Fruit fly (Drosophila melanogaster): ENCODE data around the gene CG9988.

The CG9988 gene

dm6 chr3R:28654596-28654995 lies 18.4 kb downstream of the CG9988 start:
- TF ChIP-seq psq (GFP tag; optimal IDR thresholded peaks at IDR 0.05): no peak
- TF ChIP-seq Vsx2 (GFP tag; optimal IDR thresholded peaks at IDR 0.05; ENCODE audit: partially characterized antibody): no peak
- TF ChIP-seq br (GFP tag; optimal IDR thresholded peaks at IDR 0.05): no peak
- no peak for TF ChIP-seq h (GFP tag; optimal IDR thresholded peaks at IDR 0.05)
- TF ChIP-seq sv (GFP tag; optimal IDR thresholded peaks at IDR 0.05): no peak
- TF ChIP-seq woc (GFP tag; optimal IDR thresholded peaks at IDR 0.05): no peak
- no peak for TF ChIP-seq CG32264 (GFP tag; optimal IDR thresholded peaks at IDR 0.05)
- no peak for TF ChIP-seq Hnf4 (GFP tag; optimal IDR thresholded peaks at IDR 0.05)
- TF ChIP-seq Rel (GFP tag; optimal IDR thresholded peaks at IDR 0.05): no peak
- TF ChIP-seq Rel (tag; optimal IDR thresholded peaks at IDR 0.05): no peak

dm6 chr3R:28656127-28656715 lies 20.0 kb downstream of the CG9988 start:
- TF ChIP-seq HLH106 (tag; optimal IDR thresholded peaks at IDR 0.05) (peak; percentile 28), dmrt93B (GFP tag; optimal IDR thresholded peaks at IDR 0.05) (no peak), ey (GFP tag; optimal IDR thresholded peaks at IDR 0.05) (peak; percentile 9), CG32264 (GFP tag; optimal IDR thresholded peaks at IDR 0.05) (no peak), rgr (GFP tag; optimal IDR thresholded peaks at IDR 0.05) (peak; percentile 16), h (GFP tag; optimal IDR thresholded peaks at IDR 0.05) (peak; percentile 25), OdsH (GFP tag; optimal IDR thresholded peaks at IDR 0.05) (peak; percentile 20), fru (GFP tag; optimal IDR thresholded peaks at IDR 0.05) (peak; percentile 15)

dm6 chr3R:28662956-28663355 lies 26.7 kb downstream of the CG9988 start:
- TF ChIP-seq dl (GFP tag; optimal IDR thresholded peaks at IDR 0.05; ENCODE audit: insufficient read depth in 1 of 2, partially characterized antibody in 2 of 2) (no peak), Mio (GFP tag; optimal IDR thresholded peaks at IDR 0.05) (no peak), fru (GFP tag; optimal IDR thresholded peaks at IDR 0.05) (no peak), Dif (GFP tag; optimal IDR thresholded peaks at IDR 0.05; ENCODE audit: partially characterized antibody) (no peak), Hnf4 (GFP tag; optimal IDR thresholded peaks at IDR 0.05) (no peak), Jra (GFP tag; optimal IDR thresholded peaks at IDR 0.05) (no peak), Hr83 (GFP tag; optimal IDR thresholded peaks at IDR 0.05; ENCODE audit: poor library complexity, severe bottlenecking) (no peak), CG32264 (GFP tag; optimal IDR thresholded peaks at IDR 0.05) (no peak), Dfd (GFP tag; optimal IDR thresholded peaks at IDR 0.05) (no peak), sv (GFP tag; optimal IDR thresholded peaks at IDR 0.05) (no peak), br (GFP tag; optimal IDR thresholded peaks at IDR 0.05) (no peak), Sp1 (GFP tag; optimal IDR thresholded peaks at IDR 0.05) (no peak), woc (GFP tag; optimal IDR thresholded peaks at IDR 0.05) (no peak), pan (optimal IDR thresholded peaks at IDR 0.05) (no peak), tai (GFP tag; optimal IDR thresholded peaks at IDR 0.05) (no peak), OdsH (GFP tag; optimal IDR thresholded peaks at IDR 0.05) (no peak), CG9705 (GFP tag; optimal IDR thresholded peaks at IDR 0.05) (no peak)

- TF ChIP-seq Rel (GFP tag; optimal IDR thresholded peaks at IDR 0.05) (no peak), Rel (tag; optimal IDR thresholded peaks at IDR 0.05) (no peak), pan (optimal IDR thresholded peaks at IDR 0.05) (no peak), dmrt93B (GFP tag; optimal IDR thresholded peaks at IDR 0.05) (no peak), sage (GFP tag; optimal IDR thresholded peaks at IDR 0.05) (no peak), sv (GFP tag; optimal IDR thresholded peaks at IDR 0.05) (no peak), GATAd (GFP tag; optimal IDR thresholded peaks at IDR 0.05) (no peak), CG32264 (GFP tag; optimal IDR thresholded peaks at IDR 0.05) (no peak), ey (GFP tag; optimal IDR thresholded peaks at IDR 0.05) (no peak), tai (GFP tag; optimal IDR thresholded peaks at IDR 0.05) (no peak), Dif (GFP tag; optimal IDR thresholded peaks at IDR 0.05; ENCODE audit: partially characterized antibody) (no peak)
Observed at dm6 chr3R:28668854-28669253, 32.6 kb downstream of the CG9988 start, which contains the start of gene CG33346. Gene CG33346 (plus strand): TSS chr3R:28669233.

dm6 chr3R:28670404-28670803 lies 34.2 kb downstream of the CG9988 start, which contains the start of gene Sid:
Gene Sid (plus strand): TSS chr3R:28670704.
- TF ChIP-seq HLH106 (tag; optimal IDR thresholded peaks at IDR 0.05) (no peak), CG32264 (GFP tag; optimal IDR thresholded peaks at IDR 0.05) (no peak), Rel (GFP tag; optimal IDR thresholded peaks at IDR 0.05) (no peak), Rel (tag; optimal IDR thresholded peaks at IDR 0.05) (peak; percentile 90), brk (GFP tag; optimal IDR thresholded peaks at IDR 0.05) (no peak), Abd-B (GFP tag; optimal IDR thresholded peaks at IDR 0.05) (no peak), pan (optimal IDR thresholded peaks at IDR 0.05) (no peak), Mio (GFP tag; optimal IDR thresholded peaks at IDR 0.05) (no peak), usp (GFP tag; optimal IDR thresholded peaks at IDR 0.05) (no peak)

All from whole organism, wandering third instar larva.